Fruit fly (Drosophila melanogaster): ENCODE data around the gene CG46059.

dm6 chr2L:19161307-19161999, 22.1 kb downstream of the CG46059 start:
- TF ChIP-seq Dif (GFP tag; optimal IDR thresholded peaks at IDR 0.05; ENCODE audit: partially characterized antibody): peak; percentile 55
- TF ChIP-seq sage (GFP tag; optimal IDR thresholded peaks at IDR 0.05): peak; percentile 3
- TF ChIP-seq foxo (GFP tag; optimal IDR thresholded peaks at IDR 0.05): no peak
- TF ChIP-seq Vsx2 (GFP tag; optimal IDR thresholded peaks at IDR 0.05; ENCODE audit: partially characterized antibody): no peak
- TF ChIP-seq Abd-B (GFP tag; optimal IDR thresholded peaks at IDR 0.05): no peak
- TF ChIP-seq Hr78 (GFP tag; optimal IDR thresholded peaks at IDR 0.05): no peak
- peak; percentile 56 for TF ChIP-seq br (GFP tag; optimal IDR thresholded peaks at IDR 0.05)
- no peak for TF ChIP-seq Myc (optimal IDR thresholded peaks at IDR 0.05)
- no peak for TF ChIP-seq dmrt93B (GFP tag; optimal IDR thresholded peaks at IDR 0.05)

Data from whole organism, wandering third instar larva.